Worm (Caenorhabditis elegans): ENCODE data around the gene sgt-1.
"Not testable (repeated sequence)": the region's sequence is repeated elsewhere in the genome, so short reads cannot be mapped to it uniquely, and the experiment has no call there.

The sgt-1 gene

ce11 chrII:4869793-4870343 lies 33.7 kb downstream of the sgt-1 start:
- TF ChIP-seq ceh-90 (tag; optimal IDR thresholded peaks at IDR 0.05) (no peak), ceh-8 (GFP tag; optimal IDR thresholded peaks at IDR 0.05) (peak; percentile 15)

- TF ChIP-seq efl-1 (optimal IDR thresholded peaks at IDR 0.05) (no peak), efl-1 (GFP tag; optimal IDR thresholded peaks at IDR 0.05 in 1 of 2) (peak in 1 of 2 experiments; percentile 21), irx-1 (tag; optimal IDR thresholded peaks at IDR 0.05) (no peak), grh-1 (GFP tag; IDR thresholded peaks at IDR 0.05) (no peak), hlh-17 (GFP tag; optimal IDR thresholded peaks at IDR 0.05; ENCODE audit: borderline replicate concordance) (no peak)
Measured at ce11 chrII:4867476-4867875, 36.1 kb downstream of the sgt-1 start, which contains the start of gene col-17. Gene col-17, minus strand, starts transcription at chrII:4867576.

ce11 chrII:4866045-4866444 lies 37.6 kb downstream of the sgt-1 start:
- TF ChIP-seq hlh-4 (tag; optimal IDR thresholded peaks at IDR 0.05), result no peak
- peak; percentile 59 for TF ChIP-seq ztf-4 (tag; optimal IDR thresholded peaks at IDR 0.05)
- TF ChIP-seq nhr-12 (tag; optimal IDR thresholded peaks at IDR 0.05), result no peak
- TF ChIP-seq ama-1 (optimal IDR thresholded peaks at IDR 0.05), result peak; percentile 63
- no peak for TF ChIP-seq nhr-84 (tag; optimal IDR thresholded peaks at IDR 0.05)
- TF ChIP-seq blmp-1 (tag; optimal IDR thresholded peaks at IDR 0.05), result peak; percentile 93
- TF ChIP-seq nhr-47 (tag; optimal IDR thresholded peaks at IDR 0.05), result no peak
- TF ChIP-seq lin-14 (GFP tag; optimal IDR thresholded peaks at IDR 0.05), result no peak
- TF ChIP-seq jun-1 (tag; optimal IDR thresholded peaks at IDR 0.05), result peak; percentile 40
- TF ChIP-seq ceh-88 (GFP tag; IDR thresholded peaks at IDR 0.05), result no peak
- TF ChIP-seq ceh-82 (tag; optimal IDR thresholded peaks at IDR 0.05), result no peak

ce11 chrII:4863357-4863756 lies 40.2 kb downstream of the sgt-1 start, which contains the start of the genes mpst-4 and F11G11.14:
Gene mpst-4, minus strand, starts transcription at chrII:4863457.
Gene F11G11.14, plus strand, starts transcription at chrII:4863681.
- TF ChIP-seq C04F5.9 (tag; optimal IDR thresholded peaks at IDR 0.05) (no peak), elt-2 (tag; optimal IDR thresholded peaks at IDR 0.05) (no peak), alr-1 (tag; optimal IDR thresholded peaks at IDR 0.05; ENCODE audit: borderline replicate concordance) (no peak), nhr-76 (tag; optimal IDR thresholded peaks at IDR 0.05) (no peak), ces-1 (GFP tag; optimal IDR thresholded peaks at IDR 0.05) (no peak), jun-1 (tag; optimal IDR thresholded peaks at IDR 0.05) (no peak), dpl-1 (GFP tag; optimal IDR thresholded peaks at IDR 0.05) (no peak), aly-2 (tag; optimal IDR thresholded peaks at IDR 0.05) (no peak), ceh-63 (GFP tag; optimal IDR thresholded peaks at IDR 0.05) (no peak), fos-1 (tag; optimal IDR thresholded peaks at IDR 0.05) (no peak), zag-1 (tag; optimal IDR thresholded peaks at IDR 0.05) (no peak), dsc-1 (tag; optimal IDR thresholded peaks at IDR 0.05) (no peak), ceh-82 (tag; optimal IDR thresholded peaks at IDR 0.05) (no peak), lir-3 (tag; optimal IDR thresholded peaks at IDR 0.05; ENCODE audit: poor library complexity) (no peak), tlp-1 (tag; optimal IDR thresholded peaks at IDR 0.05) (no peak), lin-35 (GFP tag; optimal IDR thresholded peaks at IDR 0.05) (no peak), blmp-1 (tag; optimal IDR thresholded peaks at IDR 0.05) (no peak), nhr-237 (tag; optimal IDR thresholded peaks at IDR 0.05) (no peak), ceh-8 (GFP tag; optimal IDR thresholded peaks at IDR 0.05) (no peak)

ce11 chrII:4860260-4860659 lies 43.3 kb downstream of the sgt-1 start, which contains the start of the genes nspd-5 and F11G11.4:
Gene nspd-5, minus strand, starts transcription at chrII:4860360.
Gene F11G11.4, plus strand, starts transcription at chrII:4860594.
- TF ChIP-seq hlh-17 (GFP tag; optimal IDR thresholded peaks at IDR 0.05; ENCODE audit: borderline replicate concordance); zip-4 (GFP tag; optimal IDR thresholded peaks at IDR 0.05); mab-9 (GFP tag; IDR thresholded peaks at IDR 0.05): not testable (repeated sequence)

All from whole organism, L1 larva.